Fruit fly (Drosophila melanogaster): ENCODE measurements around the gene tut.
A peak's percentile ranks its signal among the peaks of the same experiment; 100 is the strongest.

The tut gene

dm6 chr3L:8185263-8186227 is 25.0 kb downstream of the tut start (continued):
- no peak for TF ChIP-seq hkb (optimal IDR thresholded peaks at IDR 0.05)
- TF ChIP-seq hkb (GFP tag; IDR thresholded peaks at IDR 0.05) = peak; percentile 63
- no peak for TF ChIP-seq crp (GFP tag; optimal IDR thresholded peaks at IDR 0.05)
- TF ChIP-seq CG7786 (GFP tag; optimal IDR thresholded peaks at IDR 0.05) = peak; percentile 67
- peak; percentile 18 for TF ChIP-seq Fer2 (tag; optimal IDR thresholded peaks at IDR 0.05)
- peak; percentile 84 for TF ChIP-seq Med (GFP tag)
- no peak for TF ChIP-seq CG10147 (GFP tag; optimal IDR thresholded peaks at IDR 0.05)
- TF ChIP-seq CG8478 (optimal IDR thresholded peaks at IDR 0.05) = no peak
- TF ChIP-seq aop (GFP tag; IDR thresholded peaks at IDR 0.05) = no peak
- no peak for TF ChIP-seq Tbp (GFP tag; optimal IDR thresholded peaks at IDR 0.05)
- peak; percentile 24 for TF ChIP-seq Max (GFP tag; optimal IDR thresholded peaks at IDR 0.05)
- TF ChIP-seq ssp (GFP tag; IDR thresholded peaks at IDR 0.05) = no peak
- TF ChIP-seq exex (tag; optimal IDR thresholded peaks at IDR 0.05) = peak; percentile 80
- TF ChIP-seq CG30431 (GFP tag; optimal IDR thresholded peaks at IDR 0.05) = no peak
- TF ChIP-seq CG8944 (GFP tag; optimal IDR thresholded peaks at IDR 0.05) = peak; percentile 49
- no peak for TF ChIP-seq CG8359 (GFP tag; optimal IDR thresholded peaks at IDR 0.05; ENCODE audit: borderline replicate concordance)
- TF ChIP-seq CG14710 (tag; optimal IDR thresholded peaks at IDR 0.05) = no peak
- TF ChIP-seq her (GFP tag; optimal IDR thresholded peaks at IDR 0.05) = peak; percentile 2
- TF ChIP-seq bigmax (GFP tag; optimal IDR thresholded peaks at IDR 0.05) = no peak
- TF ChIP-seq ATbp (GFP tag; optimal IDR thresholded peaks at IDR 0.05) = peak; percentile 26
- TF ChIP-seq oc (tag; optimal IDR thresholded peaks at IDR 0.05) = peak; percentile 20
- peak; percentile 14; the same call in 1 of the 2 replicates for TF ChIP-seq peb (GFP tag; IDR thresholded peaks at IDR 0.05)
- peak; percentile 34 for TF ChIP-seq Chrac-16 (GFP tag; optimal IDR thresholded peaks at IDR 0.05)
- TF ChIP-seq CG10366 (GFP tag; IDR thresholded peaks at IDR 0.05) = peak; percentile 41; the same call in 1 of the 2 replicates
- TF ChIP-seq row (GFP tag; IDR thresholded peaks at IDR 0.05) = peak; percentile 97
- peak; percentile 74 for TF ChIP-seq CG2120 (GFP tag; optimal IDR thresholded peaks at IDR 0.05)
- peak; percentile 54 for TF ChIP-seq Oli (tag; optimal IDR thresholded peaks at IDR 0.05)
- TF ChIP-seq CkIIα-i1 (GFP tag; IDR thresholded peaks at IDR 0.05) = no peak
- TF ChIP-seq Atf6 (GFP tag; IDR thresholded peaks at IDR 0.05) = peak; percentile 67
- TF ChIP-seq p53 (GFP tag; optimal IDR thresholded peaks at IDR 0.05) = peak; percentile 18
- no peak for TF ChIP-seq CG12236 (GFP tag; optimal IDR thresholded peaks at IDR 0.05)
- TF ChIP-seq Lpt (GFP tag; optimal IDR thresholded peaks at IDR 0.05) = no peak
- TF ChIP-seq CG16863 (GFP tag; optimal IDR thresholded peaks at IDR 0.05) = peak; percentile 63
- TF ChIP-seq tna (GFP tag; IDR thresholded peaks at IDR 0.05; ENCODE audit: partially characterized antibody) = no peak
- 0 out of 2 replicates have a peak, but pooled peaks have one; percentile 27 for TF ChIP-seq CG7372 (GFP tag; IDR thresholded peaks at IDR 0.05)
- peak; percentile 2 for TF ChIP-seq D (optimal IDR thresholded peaks at IDR 0.05)
- peak; percentile 22 for TF ChIP-seq D (GFP tag; optimal IDR thresholded peaks at IDR 0.05)
- peak; percentile 74 for TF ChIP-seq Ptx1 (GFP tag; IDR thresholded peaks at IDR 0.05)
- TF ChIP-seq Neu2 (GFP tag; optimal IDR thresholded peaks at IDR 0.05; ENCODE audit: borderline replicate concordance) = no peak
- TF ChIP-seq CG10979 (tag; optimal IDR thresholded peaks at IDR 0.05) = peak; percentile 42
- peak; percentile 6 for TF ChIP-seq Sox100B (GFP tag; optimal IDR thresholded peaks at IDR 0.05)
- no peak for TF ChIP-seq CG9876 (GFP tag; optimal IDR thresholded peaks at IDR 0.05)
- no peak for TF ChIP-seq unc-4 (GFP tag; IDR thresholded peaks at IDR 0.05; ENCODE audit: partially characterized antibody)
- TF ChIP-seq vvl (GFP tag; IDR thresholded peaks at IDR 0.05) = 0 out of 2 replicates have a peak, but pooled peaks have one; percentile 44
- TF ChIP-seq Trl (optimal IDR thresholded peaks at IDR 0.05) = no peak
- no peak for TF ChIP-seq Trl (GFP tag; optimal IDR thresholded peaks at IDR 0.05)
- peak; percentile 26 for TF ChIP-seq CG18011 (GFP tag; optimal IDR thresholded peaks at IDR 0.05)
- TF ChIP-seq CG14667 (GFP tag; IDR thresholded peaks at IDR 0.05) = peak; percentile 42; the same call in 1 of the 2 replicates
- TF ChIP-seq az2 (GFP tag; optimal IDR thresholded peaks at IDR 0.05) = peak; percentile 38
- peak; percentile 26 for TF ChIP-seq Blimp-1 (GFP tag; optimal IDR thresholded peaks at IDR 0.05)

Data from whole organism, embryonic.